Worm (Caenorhabditis elegans) whole organism, L4 larva: ENCODE measurements around the gene bbs-5.

Experiments used
- F10B5.3 ChIP-seq: sonication (generic microtip); optimal IDR thresholded peaks from 2 replicates; lab custom pipeline; 2016; ENCODE audit warnings: mild to moderate bottlenecking, missing genetic modification characterization, missing compliant biosample characterization
- Y105C5A.15 ChIP-seq: fragments of 200-800 bp; sonication (Bioruptor generic); IDR thresholded peaks from 2 replicates; pipeline ENCODE4 v1.3.6; 2022; ENCODE audit warnings: missing genetic modification characterization, missing compliant biosample characterization
- Y75B8A.6 ChIP-seq: fragments of 200-800 bp; sonication (Bioruptor generic); IDR thresholded peaks from 2 replicates; pipeline ENCODE4 v1.3.6; 2022; ENCODE audit warnings: missing genetic modification reagents, missing genetic modification characterization, missing compliant biosample characterization
- aha-1 ChIP-seq: fragments of 150-350 bp; peaks from one replicate; lab custom pipeline; 2014; ENCODE audit warnings: missing biosample characterization, missing genetic modification characterization
- ceh-20 ChIP-seq: fragments of 200-800 bp; sonication (Bioruptor generic); IDR thresholded peaks from 2 replicates; pipeline ENCODE4 v1.3.6; 2022; ENCODE audit warnings: missing genetic modification reagents, missing genetic modification characterization, missing compliant biosample characterization
- ceh-44 ChIP-seq: fragments of 200-800 bp; sonication (Bioruptor generic); IDR thresholded peaks from 2 replicates; pipeline ENCODE4 v1.3.6; 2022; ENCODE audit warnings: missing genetic modification reagents, missing genetic modification characterization, missing compliant biosample characterization
- ces-1 ChIP-seq: fragments of 150-350 bp; sonication (generic microtip); optimal IDR thresholded peaks from 4 replicates; lab custom pipeline; 2014; ENCODE audit warnings: missing biosample characterization, missing genetic modification reagents, missing genetic modification characterization
- daf-19 ChIP-seq: fragments of 200-800 bp; sonication (Bioruptor generic); conservative IDR thresholded peaks from 2 replicates; pipeline ENCODE4 v1.3.6; 2022; ENCODE audit warnings: missing genetic modification characterization, missing compliant biosample characterization
- dve-1 ChIP-seq: sonication (generic microtip); optimal IDR thresholded peaks from 2 replicates; lab custom pipeline; 2017; ENCODE audit warnings: antibody characterized with exemption, mild to moderate bottlenecking, missing genetic modification characterization, missing compliant biosample characterization; ENCODE audit not compliant: insufficient read depth
- fkh-10 ChIP-seq: fragments of 150-350 bp; optimal IDR thresholded peaks from 2 replicates; lab custom pipeline; 2014; ENCODE audit warnings: missing biosample characterization, missing genetic modification reagents, missing genetic modification characterization
- nhr-28 ChIP-seq: fragments of 150-350 bp; optimal IDR thresholded peaks from 2 replicates; lab custom pipeline; 2014; ENCODE audit warnings: missing biosample characterization, missing genetic modification characterization
- pha-4 ChIP-seq, 2 experiments: fragments of 150-350 bp in 1 of 2; fragments of 200-800 bp in 1 of 2; sonication (Bioruptor generic) in 1 of 2; IDR thresholded peaks in 1 of 2; optimal IDR thresholded peaks in 1 of 2; 2 replicates each; pipeline versions ENCODE4 v1.3.6 to Lab custom; 2014 to 2022; ENCODE audit warnings: missing genetic modification characterization in 2 of 2, missing genetic modification reagents in 2 of 2, missing biosample characterization in 1 of 2, missing compliant biosample characterization in 1 of 2
- pqm-1 ChIP-seq: sonication (generic microtip); optimal IDR thresholded peaks from 2 replicates; lab custom pipeline; 2017; ENCODE audit warnings: missing biosample characterization, missing genetic modification characterization
- unc-62 ChIP-seq, 3 experiments: fragments of 150-350 bp in 1 of 3; sonication (generic microtip); optimal IDR thresholded peaks in 2 of 3; peaks in 1 of 3; 1 replicate in 1 of 3; 2 replicates in 2 of 3; lab custom pipeline; 2014 to 2017; ENCODE audit warnings: missing biosample characterization in 3 of 3, missing genetic modification characterization in 3 of 3, missing genetic modification reagents in 3 of 3, missing genotype in 1 of 3

- TF ChIP-seq pqm-1 (tag; lab: Kevin White, UChicago) (no peak), unc-62 (GFP tag; optimal IDR thresholded peaks at IDR 0.05 in 1 of 2; lab: Kevin White, UChicago) (peak in 1 of 2 experiments; percentile 82), unc-62 (tag; optimal IDR thresholded peaks at IDR 0.05; lab: Kevin White, UChicago) (no peak), dve-1 (no peak), daf-19 (no peak), Y75B8A.6 (GFP tag; lab: Robert Waterston, UW) (no peak), aha-1 (tag; lab: Kevin White, UChicago) (peak; percentile 93), ceh-44 (no peak), fkh-10 (peak; percentile 61), pha-4 (GFP tag; IDR thresholded peaks at IDR 0.05; lab: Robert Waterston, UW) (no peak), pha-4 (tag; optimal IDR thresholded peaks at IDR 0.05; lab: Kevin White, UChicago) (no peak), nhr-28 (tag; lab: Kevin White, UChicago) (no peak), Y105C5A.15 (GFP tag; lab: Robert Waterston, UW) (no peak), ces-1 (peak; percentile 84), F10B5.3 (tag; lab: Kevin White, UChicago) (no peak), ceh-20 (no peak)
These were observed 22.6 kb upstream of the bbs-5 start for ce11 chrIII:10284214-10284613.
